Fruit fly (Drosophila melanogaster) whole organism, pupa: ENCODE measurements around the gene CG43082.

Experiments
- CG10348 ChIP-seq: fragments of 200-800 bp; sonication (Bioruptor generic); IDR thresholded peaks from 2 replicates; pipeline ENCODE4 v1.3.6; 2022; ENCODE audit warnings: missing biosample characterization, missing genetic modification characterization
- CG12605 ChIP-seq: fragments of 200-800 bp; sonication (Bioruptor generic); IDR thresholded peaks from 2 replicates; pipeline ENCODE4 v1.3.6; 2022; ENCODE audit warnings: missing biosample characterization, missing genetic modification characterization
- CG13204 ChIP-seq: fragments of 200-800 bp; sonication (Bioruptor generic); optimal IDR thresholded peaks from 2 replicates; lab custom pipeline; 2018; ENCODE audit warnings: missing biosample characterization, mild to moderate bottlenecking, missing genetic modification characterization, moderate library complexity
- CG14655 ChIP-seq: fragments of 200-800 bp; sonication (Bioruptor generic); optimal IDR thresholded peaks from 3 replicates; lab custom pipeline; 2017; ENCODE audit warnings: mild to moderate bottlenecking, missing biosample characterization, missing genetic modification reagents, missing genetic modification characterization
- CG15710 ChIP-seq: fragments of 200-800 bp; sonication (Bioruptor generic); optimal IDR thresholded peaks from 2 replicates; lab custom pipeline; 2018; ENCODE audit warnings: missing biosample characterization, mild to moderate bottlenecking, missing genetic modification characterization, moderate library complexity
- CG17806 ChIP-seq: fragments of 200-800 bp; sonication (Bioruptor generic); optimal IDR thresholded peaks from 2 replicates; lab custom pipeline; 2018; ENCODE audit warnings: missing biosample characterization, mild to moderate bottlenecking, missing genetic modification characterization, moderate library complexity
- CG32121 ChIP-seq: fragments of 200-800 bp; sonication (Bioruptor generic); IDR thresholded peaks from 2 replicates; pipeline ENCODE4 v1.3.6; 2022; ENCODE audit warnings: missing biosample characterization, missing genetic modification characterization
- CG34367 ChIP-seq: fragments of 200-800 bp; sonication (Bioruptor generic); optimal IDR thresholded peaks from 2 replicates; lab custom pipeline; 2018; ENCODE audit warnings: missing biosample characterization, mild to moderate bottlenecking, missing genetic modification characterization
- CG4496 ChIP-seq: fragments of 200-800 bp; sonication (Bioruptor generic); IDR thresholded peaks from 3 replicates; pipeline ENCODE4 v1.3.6; 2022; ENCODE audit warnings: missing biosample characterization, missing genetic modification characterization
- CG8159 ChIP-seq: fragments of 200-800 bp; sonication (Bioruptor generic); optimal IDR thresholded peaks from 3 replicates; lab custom pipeline; 2018; ENCODE audit warnings: missing biosample characterization, mild to moderate bottlenecking, missing genetic modification characterization, moderate library complexity
- CG8301 ChIP-seq: fragments of 200-800 bp; sonication (Bioruptor generic); optimal IDR thresholded peaks from 2 replicates; lab custom pipeline; 2018; ENCODE audit warnings: missing biosample characterization, mild to moderate bottlenecking, missing genetic modification characterization
- CG9948 ChIP-seq: fragments of 200-800 bp; sonication (Bioruptor generic); optimal IDR thresholded peaks from 2 replicates; lab custom pipeline; 2018; ENCODE audit warnings: missing biosample characterization, mild to moderate bottlenecking, missing genetic modification characterization, moderate library complexity
- D1 ChIP-seq: fragments of 200-800 bp; sonication (Bioruptor generic); optimal IDR thresholded peaks from 2 replicates; lab custom pipeline; 2018; ENCODE audit warnings: missing biosample characterization, mild to moderate bottlenecking, missing genetic modification characterization, moderate library complexity
- EcR ChIP-seq: fragments of 200-800 bp; sonication (Bioruptor generic); optimal IDR thresholded peaks from 3 replicates; lab custom pipeline; 2019; ENCODE audit warnings: missing biosample characterization, missing genetic modification characterization, mild to moderate bottlenecking, moderate library complexity, missing genetic modification reagents
- Ets98B ChIP-seq: fragments of 200-800 bp; sonication (Bioruptor generic); IDR thresholded peaks from 2 replicates; pipeline ENCODE4 v1.3.6; 2022; ENCODE audit warnings: missing biosample characterization, missing genetic modification characterization
- Pif1A ChIP-seq: fragments of 200-800 bp; sonication (Bioruptor generic); optimal IDR thresholded peaks from 3 replicates; lab custom pipeline; 2016; ENCODE audit warnings: missing biosample characterization, missing genetic modification characterization
- Pif1B ChIP-seq: fragments of 200-800 bp; sonication (Bioruptor generic); optimal IDR thresholded peaks from 3 replicates; lab custom pipeline; 2016; ENCODE audit warnings: missing biosample characterization, missing genetic modification characterization
- Snoo ChIP-seq: fragments of 200-800 bp; sonication (Bioruptor generic); optimal IDR thresholded peaks from 3 replicates; lab custom pipeline; 2017; ENCODE audit warnings: missing biosample characterization, mild to moderate bottlenecking, missing genetic modification characterization, inconsistent platforms
- fd96Ca ChIP-seq: fragments of 200-800 bp; sonication (Bioruptor generic); IDR thresholded peaks from 3 replicates; pipeline ENCODE4 v1.3.6; 2022; ENCODE audit warnings: missing biosample characterization, missing genetic modification characterization
- gl ChIP-seq: fragments of 200-800 bp; sonication (Bioruptor generic); optimal IDR thresholded peaks from 2 replicates; lab custom pipeline; 2018; ENCODE audit warnings: missing biosample characterization, mild to moderate bottlenecking, missing genetic modification characterization
- rn ChIP-seq: fragments of 200-800 bp; sonication (Bioruptor generic); IDR thresholded peaks from 2 replicates; pipeline ENCODE4 v1.3.6; 2022; ENCODE audit warnings: missing biosample characterization, missing genetic modification characterization

CG43082 gene

dm6 chr3L:15708158-15708557, 46.5 kb downstream of the CG43082 start:
- TF ChIP-seq CG17806 (tag; lab: Kevin White, UChicago) (no peak), fd96Ca (GFP tag; lab: Robert Waterston, UW) (0 out of 3 replicates have a peak, but pooled peaks have one; percentile 53)

DNA sequence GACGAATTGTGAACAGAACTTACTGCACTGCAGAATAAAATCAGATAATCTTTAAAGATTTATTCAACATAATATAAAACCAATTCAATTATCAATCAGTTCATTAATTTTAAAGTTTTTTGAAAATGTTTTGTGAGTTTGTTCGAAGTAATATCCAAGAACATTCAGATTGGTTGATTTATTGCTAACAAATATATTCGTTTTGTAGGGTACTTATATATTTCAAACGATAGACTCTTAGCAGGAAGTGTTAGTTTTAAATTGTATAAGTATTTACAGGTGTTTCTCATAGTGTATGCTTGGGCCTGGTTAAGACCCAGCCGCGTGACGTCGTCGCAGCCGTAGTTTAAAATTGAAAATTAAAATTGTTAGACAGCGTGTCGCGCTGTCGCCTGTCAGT, 46.9 kb downstream of the CG43082 start:
- TF ChIP-seq CG8301 (peak; percentile 81), CG15710 (tag; lab: Kevin White, UChicago) (no peak), D1 (no peak), rn (GFP tag; lab: Robert Waterston, UW) (no peak), CG32121 (GFP tag; lab: Robert Waterston, UW) (peak; percentile 83), CG12605 (GFP tag; lab: Robert Waterston, UW) (0 out of 2 replicates have a peak, but pooled peaks have one; percentile 30), CG8159 (tag; lab: Kevin White, UChicago) (no peak), Snoo (tag; lab: Kevin White, UChicago) (no peak), EcR (GFP tag; lab: Kevin White, UChicago) (no peak), Pif1B (no peak), gl (tag; lab: Kevin White, UChicago) (no peak), CG14655 (GFP tag; lab: Kevin White, UChicago) (peak; percentile 67), Pif1A (no peak), Ets98B (GFP tag; lab: Robert Waterston, UW) (peak; percentile 64), CG4496 (GFP tag; lab: Robert Waterston, UW) (peak; percentile 69; the same call in 1 of the 3 replicates)

- TF ChIP-seq CG8159 (tag; lab: Kevin White, UChicago) (no peak), CG12605 (GFP tag; lab: Robert Waterston, UW) (no peak), CG9948 (no peak), CG32121 (GFP tag; lab: Robert Waterston, UW) (no peak), CG4496 (GFP tag; lab: Robert Waterston, UW) (no peak), CG34367 (tag; lab: Kevin White, UChicago) (no peak), Ets98B (GFP tag; lab: Robert Waterston, UW) (no peak), EcR (GFP tag; lab: Kevin White, UChicago) (no peak), fd96Ca (GFP tag; lab: Robert Waterston, UW) (no peak), CG15710 (tag; lab: Kevin White, UChicago) (no peak), Pif1A (no peak), CG13204 (no peak), CG8301 (no peak), Pif1B (no peak), CG14655 (GFP tag; lab: Kevin White, UChicago) (no peak), Snoo (tag; lab: Kevin White, UChicago) (no peak), gl (tag; lab: Kevin White, UChicago) (no peak)
- TF ChIP-seq, all 21 proteins: peak for 0
Measured at dm6 chr3L:15710125-15710524, 48.5 kb downstream of the CG43082 start.

dm6 chr3L:15711164-15711563, 49.5 kb downstream of the CG43082 start:
- TF ChIP-seq CG14655 (GFP tag; lab: Kevin White, UChicago) (no peak), rn (GFP tag; lab: Robert Waterston, UW) (no peak), Ets98B (GFP tag; lab: Robert Waterston, UW) (no peak), Pif1A (no peak), CG10348 (GFP tag; lab: Robert Waterston, UW) (no peak), CG34367 (tag; lab: Kevin White, UChicago) (no peak), CG17806 (tag; lab: Kevin White, UChicago) (no peak), gl (tag; lab: Kevin White, UChicago) (no peak), CG8159 (tag; lab: Kevin White, UChicago) (no peak), EcR (GFP tag; lab: Kevin White, UChicago) (no peak), Pif1B (no peak)
